Worm (Caenorhabditis elegans) whole organism, early embryonic: ENCODE results near the gene kin-36.

Source experiments
- F13C5.2 ChIP-seq: sonication (generic microtip); optimal IDR thresholded peaks from 2 replicates; lab custom pipeline; 2017; ENCODE audit warnings: mild to moderate bottlenecking, missing genetic modification characterization, inconsistent platforms, missing compliant biosample characterization
- ama-1 ChIP-seq: fragments of 150-350 bp; optimal IDR thresholded peaks from 2 replicates; lab custom pipeline; 2014
- ceh-13 ChIP-seq: fragments of 200-800 bp; sonication (Bioruptor generic); optimal IDR thresholded peaks from 2 replicates; lab custom pipeline; 2018; ENCODE audit warnings: mild to moderate bottlenecking, missing genetic modification characterization, missing compliant biosample characterization
- pes-1 ChIP-seq: fragments of 200-800 bp; sonication (Bioruptor generic); IDR thresholded peaks from 2 replicates; pipeline ENCODE4 v1.3.6; 2022; ENCODE audit warnings: missing genetic modification reagents, missing genetic modification characterization, missing compliant biosample characterization
- scrt-1 ChIP-seq: fragments of 200-800 bp; sonication (Bioruptor generic); IDR thresholded peaks from 2 replicates; pipeline ENCODE4 v1.3.6; 2022; ENCODE audit warnings: missing genetic modification characterization, missing compliant biosample characterization
- tbx-11 ChIP-seq: fragments of 200-800 bp; sonication (Bioruptor generic); IDR thresholded peaks from 2 replicates; pipeline ENCODE4 v1.3.6; 2022; ENCODE audit warnings: missing genetic modification characterization, missing compliant biosample characterization

DNA sequence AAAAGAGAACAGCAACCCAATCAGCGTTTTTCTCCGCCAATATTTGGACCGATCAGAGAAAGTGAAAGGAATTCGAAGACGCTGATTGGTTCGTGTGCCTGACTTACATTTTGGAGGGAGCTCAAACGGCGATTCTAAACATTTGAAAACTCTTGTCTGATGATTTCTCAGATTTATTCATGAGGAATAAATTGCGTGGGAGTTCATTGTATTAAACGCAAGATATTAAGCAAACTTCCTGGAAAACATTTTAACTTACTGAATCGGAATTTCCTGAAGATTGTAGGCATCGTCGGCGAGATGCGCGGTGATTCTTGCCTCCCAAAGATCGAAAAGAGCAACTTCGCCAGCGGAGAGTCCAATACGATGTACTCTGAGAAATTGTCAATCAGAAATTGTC is 45.7 kb downstream of the kin-36 start, which contains the start of gene K08F11.1:
- TF ChIP-seq tbx-11 (no peak), ceh-13 (GFP tag; lab: Kevin White, UChicago) (no peak), pes-1 (no peak), ama-1 (lab: Kevin White, UChicago) (no peak), scrt-1 (no peak), F13C5.2 (tag; lab: Kevin White, UChicago) (no peak)
